Worm (Caenorhabditis elegans) whole organism, L4 larva: Measurements from ENCODE around the gene F45G2.9.

Source experiments
- D1046.2 ChIP-seq: fragments of 200-800 bp; sonication (Bioruptor generic); IDR thresholded peaks from 2 replicates; pipeline ENCODE4 v1.3.6; 2022; ENCODE audit warnings: missing genetic modification characterization, missing compliant biosample characterization
- F26F4.8 ChIP-seq: fragments of 200-800 bp; sonication (Bioruptor generic); conservative IDR thresholded peaks from 2 replicates; pipeline ENCODE4 v1.3.6; 2022; ENCODE audit warnings: missing genetic modification characterization, missing compliant biosample characterization
- T26A8.4 ChIP-seq: fragments of 200-800 bp; sonication (Bioruptor generic); IDR thresholded peaks from 2 replicates; pipeline ENCODE4 v1.3.6; 2022; ENCODE audit warnings: missing genetic modification characterization, missing compliant biosample characterization
- Y105C5A.15 ChIP-seq: fragments of 200-800 bp; sonication (Bioruptor generic); IDR thresholded peaks from 2 replicates; pipeline ENCODE4 v1.3.6; 2022; ENCODE audit warnings: missing genetic modification characterization, missing compliant biosample characterization
- Y5F2A.4 ChIP-seq: fragments of 200-800 bp; sonication (Bioruptor generic); optimal IDR thresholded peaks from 2 replicates; lab custom pipeline; 2018; ENCODE audit warnings: mild to moderate bottlenecking, missing genetic modification characterization, missing compliant biosample characterization
- aha-1 ChIP-seq: fragments of 150-350 bp; peaks from one replicate; lab custom pipeline; 2014; ENCODE audit warnings: missing biosample characterization, missing genetic modification characterization
- ama-1 ChIP-seq: fragments of 150-350 bp; optimal IDR thresholded peaks from 2 replicates; lab custom pipeline; 2014; ENCODE audit warnings: inconsistent platforms, mixed read lengths
- arid-1 ChIP-seq: fragments of 200-800 bp; sonication (Bioruptor generic); conservative IDR thresholded peaks from 2 replicates; pipeline ENCODE4 v1.3.6; 2022; ENCODE audit warnings: missing genetic modification reagents, missing genetic modification characterization, missing compliant biosample characterization
- attf-4 ChIP-seq: sonication (generic microtip); optimal IDR thresholded peaks from 3 replicates; lab custom pipeline; 2017; ENCODE audit warnings: missing biosample characterization, missing genetic modification characterization
- ceh-44 ChIP-seq: fragments of 200-800 bp; sonication (Bioruptor generic); IDR thresholded peaks from 2 replicates; pipeline ENCODE4 v1.3.6; 2022; ENCODE audit warnings: missing genetic modification reagents, missing genetic modification characterization, missing compliant biosample characterization
- ceh-62 ChIP-seq: sonication (generic microtip); optimal IDR thresholded peaks from 2 replicates; lab custom pipeline; 2017; ENCODE audit warnings: missing biosample characterization, missing genetic modification characterization
- ces-1 ChIP-seq: fragments of 150-350 bp; sonication (generic microtip); optimal IDR thresholded peaks from 4 replicates; lab custom pipeline; 2014; ENCODE audit warnings: missing biosample characterization, missing genetic modification reagents, missing genetic modification characterization
- daf-12 ChIP-seq: fragments of 150-350 bp; optimal IDR thresholded peaks from 2 replicates; lab custom pipeline; 2014; ENCODE audit warnings: missing biosample characterization, missing genetic modification reagents, missing genetic modification characterization
- daf-16 ChIP-seq, 3 experiments: sonication (generic microtip); optimal IDR thresholded peaks; 2 replicates each; lab custom pipeline; 2016 to 2017; ENCODE audit warnings: missing genetic modification characterization in 3 of 3, missing genetic modification reagents in 3 of 3, mild to moderate bottlenecking in 2 of 3, missing compliant biosample characterization in 2 of 3, missing biosample characterization in 1 of 3, moderate library complexity in 1 of 3
- dmd-6 ChIP-seq: fragments of 200-800 bp; sonication (Bioruptor generic); IDR thresholded peaks from 2 replicates; pipeline ENCODE4 v1.3.6; 2022; ENCODE audit warnings: missing genetic modification reagents, missing genetic modification characterization, missing compliant biosample characterization
- dmd-9 ChIP-seq: fragments of 200-800 bp; sonication (Bioruptor generic); IDR thresholded peaks from 2 replicates; pipeline ENCODE4 v1.3.6; 2022; ENCODE audit warnings: missing genetic modification reagents, missing genetic modification characterization, missing compliant biosample characterization
- fkh-10 ChIP-seq: fragments of 150-350 bp; optimal IDR thresholded peaks from 2 replicates; lab custom pipeline; 2014; ENCODE audit warnings: missing biosample characterization, missing genetic modification reagents, missing genetic modification characterization
- fos-1 ChIP-seq: fragments of 150-350 bp; optimal IDR thresholded peaks from 2 replicates; lab custom pipeline; 2014; ENCODE audit warnings: missing biosample characterization, missing genetic modification characterization
- hlh-30 ChIP-seq: sonication (generic microtip); optimal IDR thresholded peaks from 2 replicates; lab custom pipeline; 2017; ENCODE audit warnings: antibody characterized with exemption, mild to moderate bottlenecking, missing genetic modification characterization, missing compliant biosample characterization; ENCODE audit not compliant: insufficient read depth
- hmg-1.1 ChIP-seq: fragments of 200-800 bp; sonication (Bioruptor generic); IDR thresholded peaks from 2 replicates; pipeline ENCODE4 v1.3.6; 2022; ENCODE audit warnings: missing genetic modification reagents, missing genetic modification characterization, missing compliant biosample characterization
- jun-1 ChIP-seq: fragments of 150-350 bp; optimal IDR thresholded peaks from 2 replicates; lab custom pipeline; 2014; ENCODE audit warnings: missing biosample characterization, missing genetic modification reagents, missing genetic modification characterization
- lin-39 ChIP-seq: fragments of 150-350 bp; optimal IDR thresholded peaks from 2 replicates; lab custom pipeline; 2014; ENCODE audit warnings: missing biosample characterization, missing genetic modification reagents, missing genetic modification characterization
- lsy-2 ChIP-seq, 2 experiments: fragments of 150-350 bp in 1 of 2; sonication (generic microtip) in 1 of 2; optimal IDR thresholded peaks; 2 replicates each; lab custom pipeline; 2014 to 2017; ENCODE audit warnings: missing biosample characterization in 2 of 2, missing genetic modification characterization in 2 of 2
- madf-5 ChIP-seq, 2 experiments: fragments of 200-800 bp; sonication (Bioruptor generic); IDR thresholded peaks; 2 replicates each; pipeline ENCODE4 v1.3.6; 2022; ENCODE audit warnings: missing compliant biosample characterization in 2 of 2, missing genetic modification characterization in 2 of 2
- madf-9 ChIP-seq: fragments of 200-800 bp; sonication (Bioruptor generic); conservative IDR thresholded peaks from 2 replicates; pipeline ENCODE4 v1.3.6; 2022; ENCODE audit warnings: missing genetic modification reagents, missing genetic modification characterization, missing compliant biosample characterization
- mdl-1 ChIP-seq, 2 experiments: fragments of 150-350 bp in 1 of 2; sonication (generic microtip) in 1 of 2; optimal IDR thresholded peaks; 2 replicates each; lab custom pipeline; 2014 to 2017; ENCODE audit warnings: missing biosample characterization in 2 of 2, missing genetic modification characterization in 2 of 2
- mep-1 ChIP-seq: fragments of 150-350 bp; sonication (generic microtip); optimal IDR thresholded peaks from 3 replicates; lab custom pipeline; 2014; ENCODE audit warnings: missing biosample characterization, missing genetic modification characterization
- mes-2 ChIP-seq: sonication (generic microtip); optimal IDR thresholded peaks from 2 replicates; lab custom pipeline; 2016; ENCODE audit warnings: missing genotype, mild to moderate bottlenecking, missing genetic modification characterization, missing compliant biosample characterization; ENCODE audit not compliant: poor library complexity, severe bottlenecking
- nhr-10 ChIP-seq: fragments of 150-350 bp; optimal IDR thresholded peaks from 2 replicates; lab custom pipeline; 2014; ENCODE audit warnings: missing biosample characterization, missing genetic modification characterization
- nhr-102 ChIP-seq: sonication (generic microtip); optimal IDR thresholded peaks from 2 replicates; lab custom pipeline; 2016; ENCODE audit warnings: mild to moderate bottlenecking, missing genetic modification characterization, moderate library complexity, missing compliant biosample characterization
- nhr-11 ChIP-seq: fragments of 150-350 bp; optimal IDR thresholded peaks from 2 replicates; lab custom pipeline; 2014; ENCODE audit warnings: missing biosample characterization, missing genetic modification characterization
- nhr-28 ChIP-seq: fragments of 150-350 bp; optimal IDR thresholded peaks from 2 replicates; lab custom pipeline; 2014; ENCODE audit warnings: missing biosample characterization, missing genetic modification characterization
- nhr-48 ChIP-seq: sonication (generic microtip); optimal IDR thresholded peaks from 2 replicates; lab custom pipeline; 2016; ENCODE audit warnings: mild to moderate bottlenecking, missing genetic modification characterization, missing compliant biosample characterization
- php-3 ChIP-seq: fragments of 200-800 bp; sonication (Bioruptor generic); IDR thresholded peaks from 2 replicates; pipeline ENCODE4 v1.3.6; 2022; ENCODE audit warnings: missing genetic modification reagents, missing genetic modification characterization, missing compliant biosample characterization
- sdz-12 ChIP-seq: fragments of 200-800 bp; sonication (Bioruptor generic); optimal IDR thresholded peaks from 2 replicates; lab custom pipeline; 2018; ENCODE audit warnings: mild to moderate bottlenecking, missing genetic modification characterization, missing compliant biosample characterization
- set-16 ChIP-seq: fragments of 200-800 bp; sonication (Bioruptor generic); IDR thresholded peaks from 2 replicates; pipeline ENCODE4 v1.3.6; 2022; ENCODE audit warnings: missing genetic modification reagents, missing genetic modification characterization, missing compliant biosample characterization
- spr-3 ChIP-seq: fragments of 200-800 bp; sonication (Bioruptor generic); optimal IDR thresholded peaks from 2 replicates; lab custom pipeline; 2018; ENCODE audit warnings: mild to moderate bottlenecking, missing genetic modification characterization, missing compliant biosample characterization
- tra-1 ChIP-seq: fragments of 200-800 bp; sonication (Bioruptor generic); IDR thresholded peaks from 2 replicates; pipeline ENCODE4 v1.3.6; 2022; ENCODE audit warnings: missing genetic modification reagents, missing genetic modification characterization, missing compliant biosample characterization
- unc-62 ChIP-seq, 3 experiments: fragments of 150-350 bp in 1 of 3; sonication (generic microtip); optimal IDR thresholded peaks in 2 of 3; peaks in 1 of 3; 1 replicate in 1 of 3; 2 replicates in 2 of 3; lab custom pipeline; 2014 to 2017; ENCODE audit warnings: missing biosample characterization in 3 of 3, missing genetic modification characterization in 3 of 3, missing genetic modification reagents in 3 of 3, missing genotype in 1 of 3
- vab-7 ChIP-seq: fragments of 200-800 bp; sonication (Bioruptor generic); IDR thresholded peaks from 2 replicates; pipeline ENCODE4 v1.3.6; 2022; ENCODE audit warnings: missing genetic modification reagents, missing genetic modification characterization, missing compliant biosample characterization
- zip-11 ChIP-seq: fragments of 200-800 bp; sonication (Bioruptor generic); IDR thresholded peaks from 2 replicates; pipeline ENCODE4 v1.3.6; 2022; ENCODE audit warnings: missing genetic modification characterization, missing compliant biosample characterization
- zip-2 ChIP-seq: fragments of 150-350 bp; optimal IDR thresholded peaks from 2 replicates; lab custom pipeline; 2014; ENCODE audit warnings: missing biosample characterization, missing genetic modification characterization
- ztf-11 ChIP-seq: fragments of 150-350 bp; optimal IDR thresholded peaks from 2 replicates; lab custom pipeline; 2014; ENCODE audit warnings: missing biosample characterization, missing genetic modification characterization
- ztf-7 ChIP-seq: fragments of 150-350 bp; optimal IDR thresholded peaks from 2 replicates; lab custom pipeline; 2014; ENCODE audit warnings: missing biosample characterization, missing genetic modification characterization

F45G2.9 gene

ce11 chrIII:13461535-13461934 is 24.8 kb upstream of the F45G2.9 start:
- TF ChIP-seq Y105C5A.15 (GFP tag; lab: Robert Waterston, UW) (no peak), madf-9 (GFP tag; lab: Robert Waterston, UW) (no peak), nhr-28 (no peak), ces-1 (no peak), F26F4.8 (GFP tag; lab: Robert Waterston, UW) (no peak), ceh-44 (GFP tag; lab: Robert Waterston, UW) (no peak), daf-12 (no peak), Y5F2A.4 (no peak), ceh-62 (tag; lab: Kevin White, UChicago) (no peak), T26A8.4 (GFP tag; lab: Robert Waterston, UW) (no peak), vab-7 (GFP tag; lab: Robert Waterston, UW) (no peak), dmd-6 (GFP tag; lab: Robert Waterston, UW) (no peak), set-16 (GFP tag; lab: Robert Waterston, UW) (no peak), ztf-11 (tag; lab: Kevin White, UChicago) (no peak), jun-1 (tag; lab: Kevin White, UChicago) (no peak), unc-62 (GFP tag; optimal IDR thresholded peaks at IDR 0.05 in 1 of 2; lab: Kevin White, UChicago) (no peak), unc-62 (tag; optimal IDR thresholded peaks at IDR 0.05; lab: Kevin White, UChicago) (no peak), php-3 (GFP tag; lab: Robert Waterston, UW) (no peak), mes-2 (tag; lab: Kevin White, UChicago) (no peak), fos-1 (no peak), lsy-2 (tag; optimal IDR thresholded peaks at IDR 0.05; lab: Kevin White, UChicago) (no peak)

ce11 chrIII:13458978-13459596 is 22.3 kb upstream of the F45G2.9 start, which contains the start of gene tag-164:
TSS of gene tag-164 (plus strand) at chrIII:13459546.
- TF ChIP-seq zip-11 (no peak), attf-4 (tag; lab: Kevin White, UChicago) (no peak), unc-62 (GFP tag; optimal IDR thresholded peaks at IDR 0.05 in 1 of 2; lab: Kevin White, UChicago) (peak in 1 of 2 experiments; percentile 92), unc-62 (tag; optimal IDR thresholded peaks at IDR 0.05; lab: Kevin White, UChicago) (no peak), hlh-30 (tag; lab: Kevin White, UChicago) (no peak), nhr-28 (no peak), madf-5 (GFP tag; IDR thresholded peaks at IDR 0.05; lab: Robert Waterston, UW) (no peak), nhr-48 (no peak), spr-3 (no peak)

- TF ChIP-seq mdl-1 (tag; optimal IDR thresholded peaks at IDR 0.05; lab: Kevin White, UChicago) (no peak), fkh-10 (GFP tag; lab: Kevin White, UChicago) (no peak), ztf-7 (no peak), lin-39 (tag; lab: Kevin White, UChicago) (no peak), nhr-10 (tag; lab: Kevin White, UChicago) (no peak), Y105C5A.15 (GFP tag; lab: Robert Waterston, UW) (0 out of 2 replicates have a peak, but pooled peaks have one; percentile 48), D1046.2 (no peak), unc-62 (GFP tag; optimal IDR thresholded peaks at IDR 0.05 in 1 of 2; lab: Kevin White, UChicago) (peak in 1 of 2 experiments; percentile 51), unc-62 (tag; optimal IDR thresholded peaks at IDR 0.05; lab: Kevin White, UChicago) (no peak), dmd-9 (GFP tag; lab: Robert Waterston, UW) (no peak), nhr-102 (tag; lab: Kevin White, UChicago) (peak; percentile 13)
These were observed 20.6 kb upstream of the F45G2.9 start for ce11 chrIII:13457305-13457704.

ce11 chrIII:13455816-13456215 is 19.1 kb upstream of the F45G2.9 start:
- TF ChIP-seq nhr-11 (tag; lab: Kevin White, UChicago) (peak; percentile 12), ztf-7 (peak; percentile 83), aha-1 (tag; lab: Kevin White, UChicago) (peak; percentile 65), tra-1 (no peak), dmd-6 (GFP tag; lab: Robert Waterston, UW) (0 out of 2 replicates have a peak, but pooled peaks have one; percentile 9), fkh-10 (GFP tag; lab: Kevin White, UChicago) (peak; percentile 14), arid-1 (GFP tag; lab: Robert Waterston, UW) (0 out of 2 replicates have a peak, but pooled peaks have one; percentile 8), ama-1 (no peak), lsy-2 (tag; optimal IDR thresholded peaks at IDR 0.05; lab: Kevin White, UChicago) (peak in 1 of 2 experiments; percentile 61), hlh-30 (tag; lab: Kevin White, UChicago) (peak; percentile 38), mep-1 (tag; lab: Kevin White, UChicago) (peak; percentile 38), sdz-12 (GFP tag; lab: Kevin White, UChicago) (no peak), hmg-1.1 (GFP tag; lab: Robert Waterston, UW) (no peak), zip-2 (tag; lab: Kevin White, UChicago) (no peak), daf-16 (GFP tag; optimal IDR thresholded peaks at IDR 0.05; lab: Kevin White, UChicago) (no peak), daf-16 (tag; optimal IDR thresholded peaks at IDR 0.05; lab: Kevin White, UChicago) (peak; percentile 51)
